Worm (Caenorhabditis elegans): ENCODE data around the gene gpa-18.

gpa-18 gene

ce11 chrIV:5149793-5150192 lies 45.6 kb downstream of the gpa-18 start, which contains the start of gene C24D10.5:
TSS of gene C24D10.5 (plus strand) at chrIV:5150093.
- TF ChIP-seq unc-62 (GFP tag; optimal IDR thresholded peaks at IDR 0.05) (no peak), nhr-120 (GFP tag; IDR thresholded peaks at IDR 0.05) (no peak), F23B12.7 (tag; optimal IDR thresholded peaks at IDR 0.05; ENCODE audit: insufficient read depth) (no peak), mcd-1 (GFP tag; IDR thresholded peaks at IDR 0.05) (no peak), F52B5.7 (tag; optimal IDR thresholded peaks at IDR 0.05) (no peak), madf-3 (GFP tag; IDR thresholded peaks at IDR 0.05) (no peak), K11D2.4 (GFP tag; IDR thresholded peaks at IDR 0.05) (no peak), sdz-38 (tag; optimal IDR thresholded peaks at IDR 0.05) (no peak), die-1 (tag; optimal IDR thresholded peaks at IDR 0.05) (no peak), nhr-80 (tag; optimal IDR thresholded peaks at IDR 0.05) (no peak), let-526 (GFP tag; IDR thresholded peaks at IDR 0.05) (no peak), Y53G8AR.9 (GFP tag; conservative IDR thresholded peaks at IDR 0.05) (no peak), somi-1 (GFP tag; optimal IDR thresholded peaks at IDR 0.05) (no peak)

- TF ChIP-seq ceh-79 (tag; optimal IDR thresholded peaks at IDR 0.05) (no peak), Y53F4B.3 (GFP tag; IDR thresholded peaks at IDR 0.05) (no peak), snpc-1.1 (tag; optimal IDR thresholded peaks at IDR 0.05; ENCODE audit: insufficient read depth) (no peak), T07F8.4 (tag; optimal IDR thresholded peaks at IDR 0.05) (no peak), nfyb-1 (GFP tag; IDR thresholded peaks at IDR 0.05) (no peak), F10E7.11 (tag; optimal IDR thresholded peaks at IDR 0.05) (no peak), F23B12.7 (tag; optimal IDR thresholded peaks at IDR 0.05; ENCODE audit: insufficient read depth) (no peak), mel-28 (tag; optimal IDR thresholded peaks at IDR 0.05; ENCODE audit: borderline replicate concordance) (no peak), F52B5.7 (tag; optimal IDR thresholded peaks at IDR 0.05) (no peak)
Measured at ce11 chrIV:5139972-5140371, 55.5 kb downstream of the gpa-18 start.

ce11 chrIV:5139189-5139588 lies 56.2 kb downstream of the gpa-18 start:
- TF ChIP-seq aptf-3 (GFP tag; IDR thresholded peaks at IDR 0.05) (no peak), B0261.1 (tag; optimal IDR thresholded peaks at IDR 0.05) (no peak)

All from whole organism, young adult.